Fruit fly (Drosophila melanogaster): ENCODE measurements around the gene CG34429.

DNA sequence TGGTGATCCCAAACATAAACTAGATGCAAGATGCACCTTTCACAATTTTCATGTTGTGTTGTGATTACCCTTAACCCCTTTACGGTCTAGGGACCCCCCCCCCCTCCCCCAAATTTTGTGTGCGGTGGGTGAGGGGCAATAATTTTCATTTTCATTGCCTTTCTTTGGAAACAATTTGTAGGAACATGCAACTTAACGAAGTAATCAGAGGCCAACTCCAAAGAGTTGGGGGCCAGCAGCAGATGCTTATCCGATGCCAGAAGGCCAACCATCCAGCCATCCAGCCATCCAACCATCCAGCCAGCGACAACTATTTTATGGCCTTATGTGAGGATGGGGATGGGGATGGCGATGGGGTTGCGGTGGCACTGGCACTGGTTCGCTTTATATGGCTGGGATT is 2.1 kb downstream of the CG34429 start:
- TF ChIP-seq Eip93F (GFP tag; optimal IDR thresholded peaks at IDR 0.05) (no peak), CG16779 (tag; optimal IDR thresholded peaks at IDR 0.05) (no peak), Ets96B (tag; optimal IDR thresholded peaks at IDR 0.05) (no peak), Gug (GFP tag; IDR thresholded peaks at IDR 0.05) (no peak), net (GFP tag; optimal IDR thresholded peaks at IDR 0.05) (no peak), CG32006 (GFP tag; optimal IDR thresholded peaks at IDR 0.05) (no peak), cyc (GFP tag; optimal IDR thresholded peaks at IDR 0.05) (no peak), CG8319 (GFP tag; optimal IDR thresholded peaks at IDR 0.05) (no peak), Ets21C (GFP tag; optimal IDR thresholded peaks at IDR 0.05) (no peak), CG4318 (GFP tag; optimal IDR thresholded peaks at IDR 0.05) (no peak), CG31627 (GFP tag; optimal IDR thresholded peaks at IDR 0.05) (no peak), Hr4 (GFP tag; optimal IDR thresholded peaks at IDR 0.05) (no peak), Hr39 (GFP tag; optimal IDR thresholded peaks at IDR 0.05) (no peak), Lpt (GFP tag; optimal IDR thresholded peaks at IDR 0.05) (no peak)

All from whole organism, prepupa.